Worm (Caenorhabditis elegans): Measurements from ENCODE around the gene C28H8.3.

ce11 chrIII:5875418-5875702 lies 33.1 kb upstream of the C28H8.3 start:
- TF ChIP-seq him-1 (tag; optimal IDR thresholded peaks at IDR 0.05) (no peak), W03F9.2 (tag; optimal IDR thresholded peaks at IDR 0.05) (no peak), dao-5 (tag; optimal IDR thresholded peaks at IDR 0.05) (no peak)
